Fruit fly (Drosophila melanogaster) whole organism, embryonic: ENCODE results near the gene Nep7.

Experiments
- ATbp ChIP-seq: fragments of 200-800 bp; sonication (Bioruptor generic); optimal IDR thresholded peaks from 2 replicates; lab custom pipeline; 2017; ENCODE audit warnings: missing biosample characterization, mild to moderate bottlenecking, missing genetic modification characterization, missing genetic modification reagents
- Atf-2 ChIP-seq: fragments of 200-800 bp; sonication (Bioruptor generic); optimal IDR thresholded peaks from 2 replicates; lab custom pipeline; 2016; ENCODE audit warnings: missing biosample characterization, missing genetic modification characterization
- B-H1 ChIP-seq: fragments of 200-800 bp; sonication (Bioruptor generic); IDR thresholded peaks from 3 replicates; pipeline ENCODE4 v1.3.6; 2022; ENCODE audit warnings: missing biosample characterization, missing genetic modification characterization
- BEAF-32 ChIP-seq: fragments of 200-800 bp; sonication (Bioruptor generic); optimal IDR thresholded peaks from 3 replicates; lab custom pipeline; 2017; ENCODE audit warnings: missing biosample characterization, missing genetic modification characterization, mild to moderate bottlenecking, moderate library complexity, missing genetic modification reagents
- Bgb ChIP-seq: fragments of 200-800 bp; sonication (Bioruptor generic); IDR thresholded peaks from 2 replicates; pipeline ENCODE4 v1.3.6; 2022; ENCODE audit warnings: missing biosample characterization, missing genetic modification characterization; ENCODE audit not compliant: partially characterized antibody
- CG10209 ChIP-seq: fragments of 200-800 bp; sonication (Bioruptor generic); optimal IDR thresholded peaks from 3 replicates; lab custom pipeline; 2017; ENCODE audit warnings: missing biosample characterization, mild to moderate bottlenecking, missing genetic modification characterization, missing genetic modification reagents
- CG10959 ChIP-seq: fragments of 200-800 bp; sonication (Bioruptor generic); IDR thresholded peaks from 2 replicates; pipeline ENCODE4 v1.3.6; 2022; ENCODE audit warnings: missing biosample characterization, missing genetic modification characterization
- CG11560 ChIP-seq: fragments of 200-800 bp; sonication (Bioruptor generic); IDR thresholded peaks from 3 replicates; pipeline ENCODE4 v1.3.6; 2022; ENCODE audit warnings: missing biosample characterization, missing genetic modification characterization
- CG12071 ChIP-seq: fragments of 200-800 bp; sonication (Bioruptor generic); optimal IDR thresholded peaks from 3 replicates; lab custom pipeline; 2018; ENCODE audit warnings: missing biosample characterization, mild to moderate bottlenecking, missing genetic modification characterization
- CG12769 ChIP-seq: fragments of 200-800 bp; sonication (Bioruptor generic); optimal IDR thresholded peaks from 2 replicates; lab custom pipeline; 2019; ENCODE audit warnings: missing biosample characterization, mild to moderate bottlenecking, missing genetic modification characterization, moderate library complexity
- CG14965 ChIP-seq: fragments of 200-800 bp; sonication (Bioruptor generic); optimal IDR thresholded peaks from 2 replicates; lab custom pipeline; 2016; ENCODE audit warnings: missing biosample characterization, missing genetic modification characterization, borderline replicate concordance
- CG1529 ChIP-seq: fragments of 200-800 bp; sonication (Bioruptor generic); optimal IDR thresholded peaks from 3 replicates; lab custom pipeline; 2018; ENCODE audit warnings: missing biosample characterization, missing genetic modification characterization
- CG15601 ChIP-seq: fragments of 200-800 bp; sonication (Bioruptor generic); optimal IDR thresholded peaks from 3 replicates; lab custom pipeline; 2019; ENCODE audit warnings: missing biosample characterization, mild to moderate bottlenecking, missing genetic modification characterization, moderate library complexity
- CG17359 ChIP-seq: fragments of 200-800 bp; sonication (Bioruptor generic); optimal IDR thresholded peaks from 3 replicates; lab custom pipeline; 2018; ENCODE audit warnings: missing biosample characterization, mild to moderate bottlenecking, missing genetic modification characterization, moderate library complexity
- CG2875 ChIP-seq: fragments of 200-800 bp; sonication (Bioruptor generic); optimal IDR thresholded peaks from 2 replicates; lab custom pipeline; 2017; ENCODE audit warnings: missing biosample characterization, mild to moderate bottlenecking, missing genetic modification characterization, missing genetic modification reagents
- CG3163 ChIP-seq: fragments of 200-800 bp; sonication (Bioruptor generic); optimal IDR thresholded peaks from 3 replicates; lab custom pipeline; 2016; ENCODE audit warnings: missing biosample characterization, missing genetic modification characterization
- CG33213 ChIP-seq: fragments of 200-800 bp; sonication (Bioruptor generic); optimal IDR thresholded peaks from 3 replicates; lab custom pipeline; 2016; ENCODE audit warnings: missing biosample characterization, missing genetic modification characterization
- CG4360 ChIP-seq: fragments of 200-800 bp; sonication (Bioruptor generic); IDR thresholded peaks from 2 replicates; pipeline ENCODE4 v1.3.6; 2022; ENCODE audit warnings: missing biosample characterization, missing genetic modification characterization
- CG43689 ChIP-seq: fragments of 200-800 bp; sonication (Bioruptor generic); IDR thresholded peaks from 2 replicates; pipeline ENCODE4 v1.3.6; 2022; ENCODE audit warnings: missing biosample characterization, missing genetic modification characterization
- CG4730 ChIP-seq: fragments of 200-800 bp; sonication (Bioruptor generic); IDR thresholded peaks from 2 replicates; pipeline ENCODE4 v1.3.6; 2022; ENCODE audit warnings: missing biosample characterization, missing genetic modification characterization
- CG4854 ChIP-seq: fragments of 200-800 bp; sonication (Bioruptor generic); optimal IDR thresholded peaks from 2 replicates; lab custom pipeline; 2016; ENCODE audit warnings: missing biosample characterization, missing genetic modification characterization, inconsistent platforms
- CG6654 ChIP-seq: fragments of 200-800 bp; sonication (Bioruptor generic); optimal IDR thresholded peaks from 2 replicates; lab custom pipeline; 2017; ENCODE audit warnings: missing biosample characterization, mild to moderate bottlenecking, missing genetic modification characterization
- CG7271 ChIP-seq: fragments of 200-800 bp; sonication (Bioruptor generic); optimal IDR thresholded peaks from 2 replicates; lab custom pipeline; 2018; ENCODE audit warnings: missing biosample characterization, mild to moderate bottlenecking, missing genetic modification characterization, moderate library complexity
- CG7928 ChIP-seq: fragments of 200-800 bp; sonication (Bioruptor generic); optimal IDR thresholded peaks from 2 replicates; lab custom pipeline; 2017; ENCODE audit warnings: missing biosample characterization, mild to moderate bottlenecking, missing genetic modification characterization
- CG7987 ChIP-seq: fragments of 200-800 bp; sonication (Bioruptor generic); optimal IDR thresholded peaks from 2 replicates; lab custom pipeline; 2018; ENCODE audit warnings: missing biosample characterization, mild to moderate bottlenecking, missing genetic modification characterization, moderate library complexity
- CG8388 ChIP-seq: fragments of 200-800 bp; sonication (Bioruptor generic); optimal IDR thresholded peaks from 2 replicates; lab custom pipeline; 2019; ENCODE audit warnings: missing biosample characterization, mild to moderate bottlenecking, missing genetic modification characterization, moderate library complexity
- CHES-1-like ChIP-seq: fragments of 200-800 bp; sonication (Bioruptor generic); optimal IDR thresholded peaks from 2 replicates; lab custom pipeline; 2016; ENCODE audit warnings: missing biosample characterization, missing genetic modification characterization
- D19B ChIP-seq: fragments of 200-800 bp; sonication (Bioruptor generic); optimal IDR thresholded peaks from 2 replicates; lab custom pipeline; 2017; ENCODE audit warnings: missing biosample characterization, mild to moderate bottlenecking, missing genetic modification characterization
- Deaf1 ChIP-seq: fragments of 200-800 bp; optimal IDR thresholded peaks from 3 replicates; lab custom pipeline; 2019; ENCODE audit warnings: missing biosample characterization, mild to moderate bottlenecking, missing genetic modification characterization, moderate library complexity
- HLH3B ChIP-seq: fragments of 200-800 bp; sonication (Bioruptor generic); IDR thresholded peaks from 2 replicates; pipeline ENCODE4 v1.3.6; 2022; ENCODE audit warnings: missing biosample characterization, missing genetic modification characterization
- Hr3 ChIP-seq: fragments of 200-800 bp; sonication (Bioruptor generic); optimal IDR thresholded peaks from 3 replicates; lab custom pipeline; 2016; ENCODE audit warnings: missing biosample characterization, missing genetic modification characterization
- Nf-YC ChIP-seq: fragments of 200-800 bp; optimal IDR thresholded peaks from 3 replicates; lab custom pipeline; 2019; ENCODE audit warnings: missing biosample characterization, mild to moderate bottlenecking, missing genetic modification characterization, moderate library complexity
- Ptx1 ChIP-seq: fragments of 200-800 bp; sonication (Bioruptor generic); IDR thresholded peaks from 2 replicates; pipeline ENCODE4 v1.3.6; 2022; ENCODE audit warnings: missing biosample characterization, missing genetic modification characterization
- Xbp1 ChIP-seq: fragments of 200-800 bp; sonication (Bioruptor generic); optimal IDR thresholded peaks from 3 replicates; lab custom pipeline; 2016; ENCODE audit warnings: missing biosample characterization, mild to moderate bottlenecking, missing genetic modification characterization
- ase ChIP-seq: fragments of 200-800 bp; sonication (Bioruptor generic); IDR thresholded peaks from 3 replicates; pipeline ENCODE4 v1.3.6; 2022; ENCODE audit warnings: missing biosample characterization, missing genetic modification characterization
- chn ChIP-seq: fragments of 200-800 bp; sonication (Bioruptor generic); optimal IDR thresholded peaks from 2 replicates; lab custom pipeline; 2016; ENCODE audit warnings: missing biosample characterization, missing genetic modification characterization
- fd64A ChIP-seq: fragments of 200-800 bp; sonication (Bioruptor generic); optimal IDR thresholded peaks from 3 replicates; lab custom pipeline; 2018; ENCODE audit warnings: missing biosample characterization, mild to moderate bottlenecking, missing genetic modification characterization
- gcm ChIP-seq: fragments of 200-800 bp; sonication (Bioruptor generic); optimal IDR thresholded peaks from 2 replicates; lab custom pipeline; 2019; ENCODE audit warnings: missing biosample characterization, mild to moderate bottlenecking, missing genetic modification characterization, moderate library complexity
- gt ChIP-seq: fragments of 200-800 bp; sonication (Bioruptor generic); IDR thresholded peaks from 2 replicates; pipeline ENCODE4 v1.3.6; 2022; ENCODE audit warnings: missing biosample characterization, missing genetic modification characterization
- lola ChIP-seq, 3 experiments: fragments of >200 bp in 2 of 3; fragments of 200-800 bp in 1 of 3; sonication (Bioruptor generic) in 1 of 3; optimal IDR thresholded peaks; 2 replicates each; lab custom pipeline; 2017 to 2019; ENCODE audit warnings: missing biosample characterization in 3 of 3, missing genetic modification characterization in 3 of 3, mild to moderate bottlenecking in 1 of 3, moderate library complexity in 1 of 3
- luna ChIP-seq: fragments of 200-800 bp; sonication (Bioruptor generic); optimal IDR thresholded peaks from 2 replicates; lab custom pipeline; 2016; ENCODE audit warnings: missing biosample characterization, missing genetic modification characterization
- repo ChIP-seq: fragments of 200-800 bp; sonication (Bioruptor generic); optimal IDR thresholded peaks from 2 replicates; lab custom pipeline; 2016; ENCODE audit warnings: missing biosample characterization, missing genetic modification characterization
- ro ChIP-seq: fragments of 200-800 bp; sonication (Bioruptor generic); IDR thresholded peaks from 2 replicates; pipeline ENCODE4 v1.3.6; 2022; ENCODE audit warnings: missing biosample characterization, missing genetic modification characterization
- seq ChIP-seq: fragments of 200-800 bp; sonication (Bioruptor generic); IDR thresholded peaks from 2 replicates; pipeline ENCODE4 v1.3.6; 2022; ENCODE audit warnings: missing biosample characterization, missing genetic modification characterization
- ssp ChIP-seq: fragments of 200-800 bp; sonication (Bioruptor generic); IDR thresholded peaks from 2 replicates; pipeline ENCODE4 v1.3.6; 2022; ENCODE audit warnings: missing biosample characterization, missing genetic modification characterization
- tap ChIP-seq: fragments of 200-800 bp; optimal IDR thresholded peaks from 3 replicates; lab custom pipeline; 2019; ENCODE audit warnings: missing biosample characterization, mild to moderate bottlenecking, missing genetic modification characterization, moderate library complexity
- tna ChIP-seq: fragments of 200-800 bp; sonication (Bioruptor generic); IDR thresholded peaks from 2 replicates; pipeline ENCODE4 v1.3.6; 2022; ENCODE audit warnings: missing biosample characterization, missing genetic modification characterization; ENCODE audit not compliant: partially characterized antibody
- tup ChIP-seq: fragments of 200-800 bp; sonication (Bioruptor generic); optimal IDR thresholded peaks from 2 replicates; lab custom pipeline; 2016; ENCODE audit warnings: missing biosample characterization, mild to moderate bottlenecking, missing genetic modification characterization, moderate library complexity
- zen2 ChIP-seq: fragments of 200-800 bp; sonication (Bioruptor generic); IDR thresholded peaks from 3 replicates; pipeline ENCODE4 v1.3.6; 2022; ENCODE audit warnings: missing biosample characterization, missing genetic modification characterization; ENCODE audit not compliant: partially characterized antibody
- zf30C ChIP-seq: fragments of 200-800 bp; sonication (Bioruptor generic); optimal IDR thresholded peaks from 3 replicates; lab custom pipeline; 2018; ENCODE audit warnings: missing biosample characterization, mild to moderate bottlenecking, missing genetic modification characterization
- zfh2 ChIP-seq: fragments of 200-800 bp; sonication (Bioruptor generic); optimal IDR thresholded peaks from 2 replicates; lab custom pipeline; 2016; ENCODE audit warnings: missing biosample characterization, missing genetic modification characterization

Nep7 gene

DNA sequence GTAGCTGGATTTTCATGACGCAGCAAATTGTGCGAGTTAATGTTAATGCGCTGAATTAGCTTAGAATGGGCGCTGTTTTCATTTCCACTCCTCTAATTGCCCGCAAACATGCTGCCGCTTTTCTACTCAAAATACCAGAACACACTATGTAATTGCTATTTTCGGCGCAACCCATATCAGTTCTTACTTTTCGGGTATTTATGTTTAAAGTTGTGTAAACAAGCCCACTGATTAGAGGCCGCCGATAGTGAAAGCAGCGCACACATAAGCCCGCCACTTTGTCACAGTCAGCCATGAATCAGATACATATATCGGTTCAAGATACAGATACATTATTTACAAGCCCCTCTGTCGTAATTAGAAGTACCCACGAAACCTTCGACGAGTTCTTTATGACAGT is 32.1 kb downstream of the Nep7 start (continued):
- TF ChIP-seq D19B (GFP tag; lab: Kevin White, UChicago) (no peak), CG12071 (GFP tag; lab: Kevin White, UChicago) (peak; percentile 29), CG2875 (GFP tag; lab: Kevin White, UChicago) (no peak), zf30C (GFP tag; lab: Kevin White, UChicago) (no peak), Xbp1 (GFP tag; lab: Kevin White, UChicago) (no peak), Deaf1 (no peak), tup (GFP tag; lab: Kevin White, UChicago) (no peak), CG4854 (no peak), CG7987 (GFP tag; lab: Kevin White, UChicago) (peak; percentile 35), Nf-YC (tag; lab: Kevin White, UChicago) (no peak), zen2 (GFP tag; lab: Robert Waterston, UW) (no peak), chn (no peak), Hr3 (GFP tag; lab: Kevin White, UChicago) (no peak), CG10209 (GFP tag; lab: Kevin White, UChicago) (no peak), CG15601 (tag; lab: Kevin White, UChicago) (peak; percentile 49), BEAF-32 (no peak), CG33213 (GFP tag; lab: Kevin White, UChicago) (peak; percentile 23), CG10959 (GFP tag; lab: Robert Waterston, UW) (no peak), B-H1 (GFP tag; lab: Robert Waterston, UW) (no peak), gcm (no peak), CG43689 (GFP tag; lab: Robert Waterston, UW) (no peak), Ptx1 (GFP tag; lab: Robert Waterston, UW) (no peak), tna (GFP tag; lab: Robert Waterston, UW) (no peak), CG4730 (GFP tag; lab: Robert Waterston, UW) (no peak), gt (GFP tag; lab: Robert Waterston, UW) (no peak), CG14965 (GFP tag; lab: Kevin White, UChicago) (no peak), luna (GFP tag; lab: Kevin White, UChicago) (no peak), repo (GFP tag; lab: Kevin White, UChicago) (no peak), ssp (GFP tag; lab: Robert Waterston, UW) (no peak), fd64A (GFP tag; lab: Kevin White, UChicago) (peak; percentile 45), CG17359 (tag; lab: Kevin White, UChicago) (no peak), CG12769 (tag; lab: Kevin White, UChicago) (peak; percentile 43), zfh2 (GFP tag; lab: Kevin White, UChicago) (no peak), CG1529 (no peak), CG4360 (GFP tag; lab: Robert Waterston, UW) (no peak), tap (no peak), ro (GFP tag; lab: Robert Waterston, UW) (no peak), CG7271 (tag; lab: Kevin White, UChicago) (no peak), CG8388 (no peak), seq (GFP tag; lab: Robert Waterston, UW) (peak; percentile 27; the same call in 1 of the 2 replicates), lola (GFP tag; optimal IDR thresholded peaks at IDR 0.05; lab: Kevin White, UChicago) (no peak), CHES-1-like (GFP tag; lab: Kevin White, UChicago) (peak; percentile 6), Bgb (GFP tag; lab: Robert Waterston, UW) (no peak), CG6654 (GFP tag; lab: Kevin White, UChicago) (no peak), CG11560 (no peak), CG7928 (no peak), CG3163 (GFP tag; lab: Kevin White, UChicago) (no peak), ase (GFP tag; lab: Robert Waterston, UW) (no peak), Atf-2 (no peak), ATbp (GFP tag; lab: Kevin White, UChicago) (peak; percentile 13), HLH3B (GFP tag; lab: Robert Waterston, UW) (no peak)
